Fruit fly (Drosophila melanogaster) whole organism, embryonic: ENCODE results near the gene CG15818.
A peak's percentile ranks its signal among the peaks of the same experiment; 100 is the strongest.

ENCODE experiments used
- ATbp ChIP-seq: fragments of 200-800 bp; sonication (Bioruptor generic); optimal IDR thresholded peaks from 2 replicates; lab custom pipeline; 2017; ENCODE audit warnings: missing biosample characterization, mild to moderate bottlenecking, missing genetic modification characterization, missing genetic modification reagents
- CG10431 ChIP-seq: fragments of 200-800 bp; sonication (Bioruptor generic); optimal IDR thresholded peaks from 3 replicates; lab custom pipeline; 2018; ENCODE audit warnings: missing biosample characterization, mild to moderate bottlenecking, missing genetic modification characterization
- CG12299 ChIP-seq: fragments of 200-800 bp; sonication (Bioruptor generic); optimal IDR thresholded peaks from 2 replicates; lab custom pipeline; 2018; ENCODE audit warnings: missing biosample characterization, mild to moderate bottlenecking, missing genetic modification characterization
- CG1233 ChIP-seq: fragments of 200-800 bp; sonication (Bioruptor generic); optimal IDR thresholded peaks from 4 replicates; lab custom pipeline; 2018; ENCODE audit warnings: missing biosample characterization, mild to moderate bottlenecking, missing genetic modification characterization
- CG14050 ChIP-seq: fragments of 200-800 bp; sonication (Bioruptor generic); IDR thresholded peaks from 3 replicates; pipeline ENCODE4 v1.3.6; 2022; ENCODE audit warnings: missing biosample characterization, missing genetic modification characterization
- CG1647 ChIP-seq: fragments of 200-800 bp; sonication (Bioruptor generic); optimal IDR thresholded peaks from 3 replicates; lab custom pipeline; 2016; ENCODE audit warnings: missing biosample characterization, missing genetic modification characterization
- CG17328 ChIP-seq: fragments of 200-800 bp; sonication (Bioruptor generic); IDR thresholded peaks from 2 replicates; pipeline ENCODE4 v1.3.6; 2022; ENCODE audit warnings: missing biosample characterization, missing genetic modification characterization
- CG17912 ChIP-seq: fragments of 200-800 bp; sonication (Bioruptor generic); optimal IDR thresholded peaks from 2 replicates; lab custom pipeline; 2018; ENCODE audit warnings: missing biosample characterization, mild to moderate bottlenecking, missing genetic modification characterization
- CG18599 ChIP-seq: fragments of 200-800 bp; sonication (Bioruptor generic); optimal IDR thresholded peaks from 3 replicates; lab custom pipeline; 2017; ENCODE audit warnings: missing biosample characterization, missing genetic modification characterization, mild to moderate bottlenecking, moderate library complexity, missing genetic modification reagents
- CG30020 ChIP-seq: fragments of 200-800 bp; optimal IDR thresholded peaks from 2 replicates; lab custom pipeline; 2019; ENCODE audit warnings: missing biosample characterization, mild to moderate bottlenecking, missing genetic modification characterization, moderate library complexity
- CG3407 ChIP-seq: fragments of 200-800 bp; sonication (Bioruptor generic); optimal IDR thresholded peaks from 2 replicates; lab custom pipeline; 2018; ENCODE audit warnings: missing biosample characterization, mild to moderate bottlenecking, missing genetic modification characterization
- CG6813 ChIP-seq: fragments of 200-800 bp; sonication (Bioruptor generic); optimal IDR thresholded peaks from 2 replicates; lab custom pipeline; 2017; ENCODE audit warnings: missing biosample characterization, missing genetic modification characterization, mild to moderate bottlenecking, moderate library complexity, missing genetic modification reagents
- CG7745 ChIP-seq: fragments of 200-800 bp; sonication (Bioruptor generic); optimal IDR thresholded peaks from 2 replicates; lab custom pipeline; 2018; ENCODE audit warnings: missing biosample characterization, mild to moderate bottlenecking, missing genetic modification characterization, moderate library complexity
- CG8944 ChIP-seq: fragments of 200-800 bp; sonication (Bioruptor generic); optimal IDR thresholded peaks from 3 replicates; lab custom pipeline; 2016; ENCODE audit warnings: missing biosample characterization, missing genetic modification characterization
- Dek ChIP-seq: fragments of 200-800 bp; sonication (Bioruptor generic); optimal IDR thresholded peaks from 3 replicates; lab custom pipeline; 2019; ENCODE audit warnings: missing biosample characterization, mild to moderate bottlenecking, missing genetic modification characterization, moderate library complexity
- Dref ChIP-seq: fragments of 200-800 bp; sonication (Bioruptor generic); IDR thresholded peaks from 2 replicates; pipeline ENCODE4 v1.3.6; 2022; ENCODE audit warnings: missing biosample characterization, missing genetic modification characterization
- Fer2 ChIP-seq: fragments of 200-800 bp; sonication (Bioruptor generic); optimal IDR thresholded peaks from 2 replicates; lab custom pipeline; 2018; ENCODE audit warnings: missing biosample characterization, mild to moderate bottlenecking, missing genetic modification characterization, moderate library complexity
- HLH3B ChIP-seq: fragments of 200-800 bp; sonication (Bioruptor generic); IDR thresholded peaks from 2 replicates; pipeline ENCODE4 v1.3.6; 2022; ENCODE audit warnings: missing biosample characterization, missing genetic modification characterization
- HmgD ChIP-seq: fragments of 200-800 bp; sonication (Bioruptor generic); optimal IDR thresholded peaks from 3 replicates; lab custom pipeline; 2016; ENCODE audit warnings: missing biosample characterization, missing genetic modification characterization
- Meics ChIP-seq: fragments of 200-800 bp; sonication (Bioruptor generic); optimal IDR thresholded peaks from 2 replicates; lab custom pipeline; 2017; ENCODE audit warnings: missing biosample characterization, mild to moderate bottlenecking, missing genetic modification characterization
- NFAT ChIP-seq: fragments of 200-800 bp; sonication (Bioruptor generic); IDR thresholded peaks from 2 replicates; pipeline ENCODE4 v1.3.6; 2022; ENCODE audit warnings: missing biosample characterization, missing genetic modification characterization
- Nf-YB ChIP-seq: fragments of 200-800 bp; sonication (Bioruptor generic); optimal IDR thresholded peaks from 3 replicates; lab custom pipeline; 2019; ENCODE audit warnings: missing biosample characterization, mild to moderate bottlenecking, missing genetic modification characterization, moderate library complexity
- Oli ChIP-seq: fragments of 200-800 bp; sonication (Bioruptor generic); optimal IDR thresholded peaks from 2 replicates; lab custom pipeline; 2018; ENCODE audit warnings: missing biosample characterization, mild to moderate bottlenecking, missing genetic modification characterization, moderate library complexity
- Rx ChIP-seq: fragments of 200-800 bp; sonication (Bioruptor generic); IDR thresholded peaks from 2 replicates; pipeline ENCODE4 v1.3.6; 2022; ENCODE audit warnings: missing biosample characterization, missing genetic modification characterization
- Usf ChIP-seq: fragments of 200-800 bp; sonication (Bioruptor generic); optimal IDR thresholded peaks from 2 replicates; lab custom pipeline; 2017; ENCODE audit warnings: missing genotype, missing biosample characterization, missing genetic modification characterization
- ara ChIP-seq: fragments of 200-800 bp; sonication (Bioruptor generic); IDR thresholded peaks from 2 replicates; pipeline ENCODE4 v1.3.6; 2022; ENCODE audit warnings: missing biosample characterization, missing genetic modification characterization
- bcd ChIP-seq: fragments of 200-800 bp; sonication (Bioruptor generic); optimal IDR thresholded peaks from 2 replicates; lab custom pipeline; 2017; ENCODE audit warnings: missing biosample characterization, mild to moderate bottlenecking, missing genetic modification characterization
- danr ChIP-seq: fragments of 200-800 bp; sonication (Bioruptor generic); IDR thresholded peaks from 2 replicates; pipeline ENCODE4 v1.3.6; 2022; ENCODE audit warnings: missing biosample characterization, missing genetic modification characterization
- fd64A ChIP-seq: fragments of 200-800 bp; sonication (Bioruptor generic); optimal IDR thresholded peaks from 3 replicates; lab custom pipeline; 2018; ENCODE audit warnings: missing biosample characterization, mild to moderate bottlenecking, missing genetic modification characterization
- gfzf ChIP-seq: fragments of 200-800 bp; sonication (Bioruptor generic); optimal IDR thresholded peaks from 2 replicates; lab custom pipeline; 2016; ENCODE audit warnings: missing biosample characterization, mild to moderate bottlenecking, missing genetic modification characterization, moderate library complexity
- her ChIP-seq: fragments of 200-800 bp; sonication (Bioruptor generic); optimal IDR thresholded peaks from 2 replicates; lab custom pipeline; 2016; ENCODE audit warnings: missing biosample characterization, missing genetic modification characterization
- kah ChIP-seq: fragments of 200-800 bp; sonication (Bioruptor generic); optimal IDR thresholded peaks from 2 replicates; lab custom pipeline; 2018; ENCODE audit warnings: missing biosample characterization, mild to moderate bottlenecking, missing genetic modification characterization
- knrl ChIP-seq: fragments of 200-800 bp; sonication (Bioruptor generic); IDR thresholded peaks from 3 replicates; pipeline ENCODE4 v1.3.6; 2022; ENCODE audit warnings: missing biosample characterization, missing genetic modification characterization; ENCODE audit not compliant: partially characterized antibody
- lola ChIP-seq, 3 experiments: fragments of >200 bp in 2 of 3; fragments of 200-800 bp in 1 of 3; sonication (Bioruptor generic) in 1 of 3; optimal IDR thresholded peaks; 2 replicates each; lab custom pipeline; 2017 to 2019; ENCODE audit warnings: missing biosample characterization in 3 of 3, missing genetic modification characterization in 3 of 3, mild to moderate bottlenecking in 1 of 3, moderate library complexity in 1 of 3
- mirr ChIP-seq: fragments of 200-800 bp; sonication (Bioruptor generic); optimal IDR thresholded peaks from 3 replicates; lab custom pipeline; 2018; ENCODE audit warnings: missing biosample characterization, mild to moderate bottlenecking, missing genetic modification characterization
- nerfin-2 ChIP-seq: fragments of 200-800 bp; sonication (Bioruptor generic); IDR thresholded peaks from 2 replicates; pipeline ENCODE4 v1.3.6; 2022; ENCODE audit warnings: missing biosample characterization, missing genetic modification characterization; ENCODE audit not compliant: partially characterized antibody
- pan ChIP-seq, 4 experiments: fragments of >200 bp in 3 of 4; fragments of 200-800 bp in 1 of 4; sonication (Bioruptor generic) in 1 of 4; optimal IDR thresholded peaks in 3 of 4; IDR thresholded peaks in 1 of 4; 2 replicates each; pipeline versions ENCODE4 v1.3.6 to Lab custom; 2017 to 2022; ENCODE audit warnings: missing biosample characterization in 2 of 4, missing genetic modification characterization in 2 of 4, mixed read lengths in 1 of 4
- pfk ChIP-seq: fragments of 200-800 bp; sonication (Bioruptor generic); optimal IDR thresholded peaks from 2 replicates; lab custom pipeline; 2018; ENCODE audit warnings: missing biosample characterization, mild to moderate bottlenecking, missing genetic modification characterization, moderate library complexity
- pho ChIP-seq: fragments of 200-800 bp; sonication (Bioruptor generic); optimal IDR thresholded peaks from 2 replicates; lab custom pipeline; 2016; ENCODE audit warnings: missing biosample characterization, missing genetic modification characterization
- phol ChIP-seq: fragments of 200-800 bp; sonication (Bioruptor generic); optimal IDR thresholded peaks from 3 replicates; lab custom pipeline; 2018; ENCODE audit warnings: missing biosample characterization, mild to moderate bottlenecking, missing genetic modification characterization, moderate library complexity
- prd ChIP-seq, 3 experiments: fragments of >200 bp in 2 of 3; fragments of 200-800 bp in 1 of 3; sonication (Bioruptor generic) in 1 of 3; optimal IDR thresholded peaks in 2 of 3; IDR thresholded peaks in 1 of 3; 2 replicates in 2 of 3; 3 replicates in 1 of 3; pipeline versions ENCODE4 v1.3.6 to Lab custom; 2017 to 2022; ENCODE audit warnings: missing biosample characterization in 1 of 3, missing genetic modification characterization in 1 of 3
- psq ChIP-seq: fragments of 200-800 bp; sonication (Bioruptor generic); optimal IDR thresholded peaks from 2 replicates; lab custom pipeline; 2017; ENCODE audit warnings: missing biosample characterization, missing genetic modification characterization
- pum ChIP-seq: fragments of 200-800 bp; sonication (Bioruptor generic); optimal IDR thresholded peaks from 2 replicates; lab custom pipeline; 2016; ENCODE audit warnings: missing biosample characterization, missing genetic modification characterization
- sd ChIP-seq: fragments of 200-800 bp; sonication (Bioruptor generic); optimal IDR thresholded peaks from 3 replicates; lab custom pipeline; 2018; ENCODE audit warnings: missing biosample characterization, mild to moderate bottlenecking, missing genetic modification characterization, moderate library complexity
- sim ChIP-seq: fragments of 200-800 bp; sonication (Bioruptor generic); IDR thresholded peaks from 2 replicates; pipeline ENCODE4 v1.3.6; 2022; ENCODE audit warnings: missing biosample characterization, missing genetic modification characterization
- tio ChIP-seq: fragments of 200-800 bp; sonication (Bioruptor generic); optimal IDR thresholded peaks from 2 replicates; lab custom pipeline; 2017; ENCODE audit warnings: missing biosample characterization, missing genetic modification characterization, inconsistent platforms
- tll ChIP-seq, 2 experiments: fragments of 200-800 bp in 1 of 2; fragments of >200 bp in 1 of 2; sonication (Bioruptor generic) in 1 of 2; optimal IDR thresholded peaks; 2 replicates each; lab custom pipeline; 2017 to 2019; ENCODE audit warnings: missing biosample characterization in 2 of 2, missing genetic modification characterization in 2 of 2, mild to moderate bottlenecking in 1 of 2, moderate library complexity in 1 of 2
- zen ChIP-seq: fragments of 200-800 bp; sonication (Bioruptor generic); optimal IDR thresholded peaks from 3 replicates; lab custom pipeline; 2018; ENCODE audit warnings: missing biosample characterization, mild to moderate bottlenecking, missing genetic modification characterization, moderate library complexity

Gene CG15818

DNA sequence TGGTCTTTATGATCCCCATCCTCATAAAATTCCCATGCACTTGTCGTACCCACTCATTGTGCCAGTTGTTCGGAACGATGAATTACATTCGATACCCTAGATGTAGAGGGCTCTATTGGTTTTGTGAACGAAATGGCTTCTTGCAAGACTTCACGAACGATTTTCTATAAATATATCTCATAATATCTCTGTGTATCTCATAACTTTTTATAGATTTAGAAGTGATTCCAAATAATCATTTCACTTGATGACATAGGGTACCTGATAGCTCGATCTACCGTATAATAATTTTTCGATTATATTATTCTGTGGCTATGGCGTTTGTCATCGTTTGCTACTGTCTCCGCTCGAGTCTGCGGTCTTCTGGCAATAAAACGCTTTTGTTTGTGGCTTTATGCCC is 13.7 kb upstream of the CG15818 start (continued):
- TF ChIP-seq psq (GFP tag; lab: Kevin White, UChicago) = no peak
- peak; percentile 51; the same call in 1 of the 2 replicates for TF ChIP-seq NFAT (GFP tag; lab: Robert Waterston, UW)
- peak; percentile 15 for TF ChIP-seq zen (tag; lab: Kevin White, UChicago)
- TF ChIP-seq Fer2 = no peak
- TF ChIP-seq sd (tag; lab: Kevin White, UChicago) = peak; percentile 14
- peak; percentile 51 for TF ChIP-seq tio
- TF ChIP-seq Oli (tag; lab: Kevin White, UChicago) = peak; percentile 71
- peak; percentile 26 for TF ChIP-seq CG12299 (tag; lab: Kevin White, UChicago)
- peak in 1 of 3 experiments; percentile 33 for TF ChIP-seq lola (GFP tag; optimal IDR thresholded peaks at IDR 0.05; lab: Kevin White, UChicago)
- peak; percentile 59 for TF ChIP-seq bcd (GFP tag; lab: Kevin White, UChicago)
- no peak for TF ChIP-seq tll (GFP tag; optimal IDR thresholded peaks at IDR 0.05; lab: Kevin White, UChicago)
- TF ChIP-seq ara (GFP tag; lab: Robert Waterston, UW) = peak; percentile 58; the same call in 1 of the 2 replicates
- no peak for TF ChIP-seq pan (optimal IDR thresholded peaks at IDR 0.05; lab: Kevin White, UChicago)
- TF ChIP-seq pan (GFP tag; optimal IDR thresholded peaks at IDR 0.05 in 1 of 2, IDR thresholded peaks at IDR 0.05 in 1 of 2) = peak in 1 of 2 experiments; percentile 88
- peak; percentile 31 for TF ChIP-seq CG8944 (GFP tag; lab: Kevin White, UChicago)
- no peak for TF ChIP-seq her
- peak; percentile 75 for TF ChIP-seq Meics (GFP tag; lab: Kevin White, UChicago)
- TF ChIP-seq Nf-YB (GFP tag; lab: Kevin White, UChicago) = peak; percentile 16
- peak; percentile 79 for TF ChIP-seq HLH3B
- peak; percentile 51; the same call in 1 of the 2 replicates for TF ChIP-seq danr (GFP tag; lab: Robert Waterston, UW)
- no peak; the same call in 1 of the 2 replicates for TF ChIP-seq CG17328 (GFP tag; lab: Robert Waterston, UW)
- peak; percentile 73 for TF ChIP-seq Rx (GFP tag; lab: Robert Waterston, UW)
- no peak for TF ChIP-seq pfk (GFP tag; lab: Kevin White, UChicago)
- TF ChIP-seq ATbp (GFP tag; lab: Kevin White, UChicago) = peak; percentile 50
- no peak for TF ChIP-seq nerfin-2
- TF ChIP-seq HmgD (GFP tag; lab: Kevin White, UChicago) = no peak
- TF ChIP-seq pho (GFP tag; lab: Kevin White, UChicago) = peak; percentile 27
- no peak for TF ChIP-seq knrl
- no peak for TF ChIP-seq Usf (GFP tag; lab: Kevin White, UChicago)
- no peak for TF ChIP-seq prd (optimal IDR thresholded peaks at IDR 0.05; lab: Kevin White, UChicago)
- peak; percentile 85 for TF ChIP-seq prd (GFP tag; IDR thresholded peaks at IDR 0.05; lab: Robert Waterston, UW)
- TF ChIP-seq mirr (GFP tag; lab: Kevin White, UChicago) = no peak
- TF ChIP-seq CG1233 (GFP tag; lab: Kevin White, UChicago) = peak; percentile 44
- TF ChIP-seq gfzf = no peak
- TF ChIP-seq Dref (GFP tag; lab: Robert Waterston, UW) = no peak
- TF ChIP-seq CG14050 (GFP tag; lab: Robert Waterston, UW) = peak; percentile 60; the same call in 2 of the 3 replicates
- no peak for TF ChIP-seq CG1647 (GFP tag; lab: Kevin White, UChicago)
- peak; percentile 49 for TF ChIP-seq Dek (tag; lab: Kevin White, UChicago)
- TF ChIP-seq CG30020 (tag; lab: Kevin White, UChicago) = no peak
- no peak for TF ChIP-seq fd64A (GFP tag; lab: Kevin White, UChicago)
- no peak for TF ChIP-seq CG10431 (GFP tag; lab: Kevin White, UChicago)
- no peak for TF ChIP-seq sim (GFP tag; lab: Robert Waterston, UW)
- TF ChIP-seq CG17912 (GFP tag; lab: Kevin White, UChicago) = no peak
- TF ChIP-seq CG18599 = peak; percentile 83
- peak; percentile 39 for TF ChIP-seq CG6813 (GFP tag; lab: Kevin White, UChicago)
- TF ChIP-seq CG7745 (tag; lab: Kevin White, UChicago) = no peak
- peak; percentile 17 for TF ChIP-seq CG3407 (GFP tag; lab: Kevin White, UChicago)
- peak; percentile 53 for TF ChIP-seq phol (tag; lab: Kevin White, UChicago)
- no peak for TF ChIP-seq kah
- TF ChIP-seq pum (GFP tag; lab: Kevin White, UChicago) = peak; percentile 36
